Fruit fly (Drosophila melanogaster): ENCODE results near the gene CG34316.

CG34316 gene

dm6 chr3R:15268856-15269255 lies 38.5 kb downstream of the CG34316 start:
- TF ChIP-seq CG34224 (GFP tag; IDR thresholded peaks at IDR 0.05; ENCODE audit: partially characterized antibody) (0 out of 3 replicates have a peak, but pooled peaks have one; percentile 27), Nf-YC (tag; optimal IDR thresholded peaks at IDR 0.05) (no peak), kah (GFP tag; optimal IDR thresholded peaks at IDR 0.05) (peak; percentile 71)

dm6 chr3R:15275158-15275623 lies 44.8 kb downstream of the CG34316 start, which contains the start of the genes Cp190 and CG4338:
Gene Cp190 (minus strand): TSS chr3R:15275241.
Gene CG4338 (plus strand): TSS chr3R:15275522.
- TF ChIP-seq CG10267 (tag; optimal IDR thresholded peaks at IDR 0.05): peak; percentile 96
- TF ChIP-seq CG17612 (GFP tag; IDR thresholded peaks at IDR 0.05): peak; percentile 91
- TF ChIP-seq CG17359 (tag; optimal IDR thresholded peaks at IDR 0.05): peak; percentile 98
- TF ChIP-seq rib (GFP tag; IDR thresholded peaks at IDR 0.05): peak; percentile 91
- TF ChIP-seq Chrac-16 (GFP tag; optimal IDR thresholded peaks at IDR 0.05): peak; percentile 98
- TF ChIP-seq jing (GFP tag; optimal IDR thresholded peaks at IDR 0.05): peak; percentile 92
- peak; percentile 73; the same call in 1 of the 2 replicates for TF ChIP-seq ato (GFP tag; IDR thresholded peaks at IDR 0.05; ENCODE audit: partially characterized antibody)
- peak; percentile 78 for TF ChIP-seq eyg (GFP tag; optimal IDR thresholded peaks at IDR 0.05)
- TF ChIP-seq CG4328 (GFP tag; optimal IDR thresholded peaks at IDR 0.05): peak; percentile 98
- peak; percentile 67 for TF ChIP-seq ERR (GFP tag; optimal IDR thresholded peaks at IDR 0.05)
- peak; percentile 72 for TF ChIP-seq bigmax (GFP tag; optimal IDR thresholded peaks at IDR 0.05)
- TF ChIP-seq Bgb (GFP tag; IDR thresholded peaks at IDR 0.05; ENCODE audit: partially characterized antibody): peak; percentile 82
- peak; percentile 87 for TF ChIP-seq CG7987 (GFP tag; optimal IDR thresholded peaks at IDR 0.05)
- TF ChIP-seq CG6175 (GFP tag; IDR thresholded peaks at IDR 0.05): peak; percentile 90
- peak in 1 of 3 experiments; percentile 99 for TF ChIP-seq lola (GFP tag; optimal IDR thresholded peaks at IDR 0.05)
- peak; percentile 95 for TF ChIP-seq Drgx (GFP tag; IDR thresholded peaks at IDR 0.05)
- TF ChIP-seq Lpt (GFP tag; optimal IDR thresholded peaks at IDR 0.05): no peak
- no peak for TF ChIP-seq Dfd (GFP tag; optimal IDR thresholded peaks at IDR 0.05)
- TF ChIP-seq Adf1 (GFP tag; IDR thresholded peaks at IDR 0.05): peak; percentile 79
- peak; percentile 96 for TF ChIP-seq CG6765 (GFP tag; optimal IDR thresholded peaks at IDR 0.05)
- TF ChIP-seq CG14441 (GFP tag; IDR thresholded peaks at IDR 0.05): peak; percentile 95
- peak; percentile 92 for TF ChIP-seq CG4707 (GFP tag; optimal IDR thresholded peaks at IDR 0.05)
- TF ChIP-seq CG17361 (GFP tag; IDR thresholded peaks at IDR 0.05): peak; percentile 99
- peak; percentile 89 for TF ChIP-seq Rx (GFP tag; IDR thresholded peaks at IDR 0.05)
- peak; percentile 96 for TF ChIP-seq CG9437 (GFP tag; optimal IDR thresholded peaks at IDR 0.05)
- peak; percentile 100 for TF ChIP-seq CoRest (tag; optimal IDR thresholded peaks at IDR 0.05)
- peak; percentile 74 for TF ChIP-seq CG11398 (GFP tag; optimal IDR thresholded peaks at IDR 0.05)
- TF ChIP-seq ac (GFP tag; optimal IDR thresholded peaks at IDR 0.05): peak; percentile 91
- TF ChIP-seq danr (GFP tag; IDR thresholded peaks at IDR 0.05): peak; percentile 96
- TF ChIP-seq Ets65A (GFP tag): peak; percentile 99
- TF ChIP-seq gcm2 (GFP tag; optimal IDR thresholded peaks at IDR 0.05): peak; percentile 58
- TF ChIP-seq zen2 (GFP tag; IDR thresholded peaks at IDR 0.05; ENCODE audit: partially characterized antibody): no peak; the same call in 2 of the 3 replicates
- peak; percentile 99 for TF ChIP-seq CG13424 (tag; optimal IDR thresholded peaks at IDR 0.05)
- TF ChIP-seq Hmx (GFP tag; optimal IDR thresholded peaks at IDR 0.05): peak; percentile 93
- peak; percentile 91 for TF ChIP-seq ro (GFP tag; IDR thresholded peaks at IDR 0.05)
- TF ChIP-seq CG8944 (GFP tag; optimal IDR thresholded peaks at IDR 0.05): peak; percentile 84
- TF ChIP-seq Lim3 (GFP tag; IDR thresholded peaks at IDR 0.05): peak; percentile 85
- TF ChIP-seq gfzf (GFP tag; optimal IDR thresholded peaks at IDR 0.05): peak; percentile 43
- peak; percentile 98 for TF ChIP-seq Dbx (GFP tag; IDR thresholded peaks at IDR 0.05)
- TF ChIP-seq CG2202 (tag; optimal IDR thresholded peaks at IDR 0.05): peak; percentile 97
- peak; percentile 99 for TF ChIP-seq gem (tag; optimal IDR thresholded peaks at IDR 0.05)
- peak; percentile 98 for TF ChIP-seq oc (tag; optimal IDR thresholded peaks at IDR 0.05)
- TF ChIP-seq row (GFP tag; IDR thresholded peaks at IDR 0.05): peak; percentile 98
- TF ChIP-seq CG33213 (GFP tag; optimal IDR thresholded peaks at IDR 0.05): peak; percentile 85
- TF ChIP-seq tgo (GFP tag; IDR thresholded peaks at IDR 0.05): peak; percentile 97
- TF ChIP-seq CG8281 (tag; optimal IDR thresholded peaks at IDR 0.05): peak; percentile 93

All from whole organism, embryonic.